Worm (Caenorhabditis elegans): ENCODE results near the gene K09A9.8.

- TF ChIP-seq C38D4.7 (GFP tag; optimal IDR thresholded peaks at IDR 0.05) = no peak
- no peak for TF ChIP-seq nfya-1 (tag; optimal IDR thresholded peaks at IDR 0.05)
- TF ChIP-seq tbx-2 (tag; optimal IDR thresholded peaks at IDR 0.05) = no peak
- no peak for TF ChIP-seq sox-2 (GFP tag; IDR thresholded peaks at IDR 0.05)
- no peak for TF ChIP-seq fkh-10 (GFP tag; optimal IDR thresholded peaks at IDR 0.05)
- TF ChIP-seq F13H6.1 (tag; optimal IDR thresholded peaks at IDR 0.05) = no peak
- TF ChIP-seq ceh-31 (tag; optimal IDR thresholded peaks at IDR 0.05) = no peak
These were observed 30.8 kb upstream of the K09A9.8 start for ce11 chrX:15627814-15628213.
